Comparison of ENCODE assay signal across 2 fruit fly cellular contexts in the genomic region with DNA sequence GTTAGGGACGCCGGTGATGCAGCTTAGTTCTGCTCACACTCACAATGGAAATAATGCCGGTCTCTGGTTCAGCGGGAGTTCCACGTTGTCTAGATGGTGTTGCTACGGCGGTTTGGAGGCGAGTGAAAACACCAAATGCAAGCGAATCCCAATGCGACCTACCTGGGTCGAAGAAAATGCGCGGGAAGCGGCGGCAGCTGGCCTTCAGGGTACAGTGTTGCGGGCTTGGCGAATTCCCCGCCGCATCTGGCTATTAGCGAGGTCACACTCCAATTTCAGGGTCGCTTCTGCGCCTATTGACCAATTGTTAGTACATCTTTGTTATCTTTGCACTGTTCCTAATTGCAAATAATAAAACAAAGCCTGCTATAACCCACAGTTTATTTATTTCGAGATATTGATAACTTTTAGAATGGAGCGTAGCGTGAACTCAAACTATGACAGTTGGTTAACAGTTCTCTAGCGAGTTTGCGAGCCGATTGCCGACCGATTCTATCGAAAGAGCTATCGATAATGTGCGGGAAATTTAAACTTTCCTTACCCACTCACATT.
TF ChIP-seq lines count a peak whose summit lies in the region.

A gene (minus strand): TSS at position 411 of the 552 bp plus-strand sequence.

TF ChIP-seq in whole organism, embryonic, 481 proteins besides CTCF, POLR2A, EP300 and RAD21 (continued from another document and continues in another):
- no peak for TF ChIP-seq eyg (GFP tag; optimal IDR thresholded peaks at IDR 0.05; lab: Kevin White, UChicago)
- TF ChIP-seq crp (GFP tag; optimal IDR thresholded peaks at IDR 0.05; lab: Kevin White, UChicago), result peak in 1 of 2 experiments; percentile 79
- TF ChIP-seq Fer2 (tag; optimal IDR thresholded peaks at IDR 0.05; lab: Kevin White, UChicago), result no peak
- peak; percentile 38; the same call in 1 of the 3 replicates for TF ChIP-seq CG7963 (GFP tag; IDR thresholded peaks at IDR 0.05; lab: Robert Waterston, UW; ENCODE audit: partially characterized antibody)
- TF ChIP-seq sens (GFP tag; lab: Kevin White, UChicago), result peak; percentile 67
- TF ChIP-seq pzg (GFP tag; optimal IDR thresholded peaks at IDR 0.05; lab: Kevin White, UChicago), result peak; percentile 90
- no peak for TF ChIP-seq Neu2 (GFP tag; optimal IDR thresholded peaks at IDR 0.05; lab: Kevin White, UChicago; ENCODE audit: borderline replicate concordance)
- no peak for TF ChIP-seq p53 (GFP tag; optimal IDR thresholded peaks at IDR 0.05; lab: Kevin White, UChicago)
- TF ChIP-seq CG17912 (GFP tag; optimal IDR thresholded peaks at IDR 0.05; lab: Kevin White, UChicago), result no peak
- TF ChIP-seq cg (GFP tag; optimal IDR thresholded peaks at IDR 0.05; lab: Kevin White, UChicago), result peak; percentile 82
- TF ChIP-seq ci (GFP tag; IDR thresholded peaks at IDR 0.05; lab: Robert Waterston, UW), result 0 out of 3 replicates have a peak, but pooled peaks have one; percentile 15
- no peak for TF ChIP-seq CG32532 (GFP tag; IDR thresholded peaks at IDR 0.05; lab: Robert Waterston, UW)
- no peak for TF ChIP-seq CG3838 (GFP tag; optimal IDR thresholded peaks at IDR 0.05; lab: Kevin White, UChicago)
- TF ChIP-seq CG9437 (GFP tag; optimal IDR thresholded peaks at IDR 0.05; lab: Kevin White, UChicago), result no peak
- peak; percentile 66; the same call in 2 of the 3 replicates for TF ChIP-seq CG16813 (GFP tag; IDR thresholded peaks at IDR 0.05; lab: Robert Waterston, UW; ENCODE audit: partially characterized antibody)
- TF ChIP-seq CG8765 (GFP tag; IDR thresholded peaks at IDR 0.05; lab: Robert Waterston, UW), result no peak
- no peak for TF ChIP-seq CG33557 (GFP tag; optimal IDR thresholded peaks at IDR 0.05; lab: Kevin White, UChicago)
- TF ChIP-seq CG13624 (GFP tag; optimal IDR thresholded peaks at IDR 0.05; lab: Kevin White, UChicago), result peak; percentile 43
- peak; percentile 72 for TF ChIP-seq MBD-R2 (GFP tag; IDR thresholded peaks at IDR 0.05; lab: Robert Waterston, UW)
- peak; percentile 85 for TF ChIP-seq Ets97D (GFP tag; optimal IDR thresholded peaks at IDR 0.05; lab: Kevin White, UChicago)
- TF ChIP-seq Dref (GFP tag; IDR thresholded peaks at IDR 0.05; lab: Robert Waterston, UW), result peak; percentile 73
- TF ChIP-seq MESR4 (GFP tag; optimal IDR thresholded peaks at IDR 0.05; lab: Kevin White, UChicago), result peak; percentile 61
- TF ChIP-seq cad (GFP tag; optimal IDR thresholded peaks at IDR 0.05; lab: Kevin White, UChicago), result no peak
- no peak for TF ChIP-seq cas (GFP tag; IDR thresholded peaks at IDR 0.05; lab: Robert Waterston, UW)
- peak; percentile 53 for TF ChIP-seq row (GFP tag; IDR thresholded peaks at IDR 0.05; lab: Robert Waterston, UW)
- TF ChIP-seq Dip2 (GFP tag; IDR thresholded peaks at IDR 0.05; lab: Robert Waterston, UW), result no peak
- peak; percentile 42 for TF ChIP-seq pho (GFP tag; optimal IDR thresholded peaks at IDR 0.05; lab: Kevin White, UChicago)
- no peak for TF ChIP-seq CG7271 (tag; optimal IDR thresholded peaks at IDR 0.05; lab: Kevin White, UChicago)
- no peak for TF ChIP-seq sc (optimal IDR thresholded peaks at IDR 0.05; lab: Kevin White, UChicago)
- no peak for TF ChIP-seq sc (GFP tag; optimal IDR thresholded peaks at IDR 0.05; lab: Kevin White, UChicago)
- no peak for TF ChIP-seq usp (GFP tag; optimal IDR thresholded peaks at IDR 0.05; lab: Kevin White, UChicago)
- TF ChIP-seq chif (GFP tag; optimal IDR thresholded peaks at IDR 0.05; lab: Kevin White, UChicago), result no peak
- TF ChIP-seq TFAM (GFP tag; optimal IDR thresholded peaks at IDR 0.05; lab: Kevin White, UChicago), result no peak
- TF ChIP-seq tin (GFP tag; optimal IDR thresholded peaks at IDR 0.05; lab: Kevin White, UChicago), result peak; percentile 9
- TF ChIP-seq odd (GFP tag; optimal IDR thresholded peaks at IDR 0.05; lab: Kevin White, UChicago), result no peak
- TF ChIP-seq CG4820 (GFP tag; optimal IDR thresholded peaks at IDR 0.05; lab: Kevin White, UChicago), result no peak
- peak; percentile 24 for TF ChIP-seq Nf-YB (GFP tag; optimal IDR thresholded peaks at IDR 0.05; lab: Kevin White, UChicago)
- TF ChIP-seq pfk (GFP tag; optimal IDR thresholded peaks at IDR 0.05; lab: Kevin White, UChicago), result no peak
- TF ChIP-seq NC2α (GFP tag; optimal IDR thresholded peaks at IDR 0.05; lab: Kevin White, UChicago), result no peak
- TF ChIP-seq Atf-2 (GFP tag; optimal IDR thresholded peaks at IDR 0.05; lab: Kevin White, UChicago), result no peak
- no peak for TF ChIP-seq CG12391 (tag; optimal IDR thresholded peaks at IDR 0.05; lab: Kevin White, UChicago)
- no peak for TF ChIP-seq ATbp (GFP tag; optimal IDR thresholded peaks at IDR 0.05; lab: Kevin White, UChicago)
- peak; percentile 23 for TF ChIP-seq grau (tag; optimal IDR thresholded peaks at IDR 0.05; lab: Kevin White, UChicago)
- TF ChIP-seq CG11247 (GFP tag; IDR thresholded peaks at IDR 0.05; lab: Robert Waterston, UW), result no peak
- TF ChIP-seq CG14441 (GFP tag; IDR thresholded peaks at IDR 0.05; lab: Robert Waterston, UW), result no peak
- no peak for TF ChIP-seq lilli (GFP tag; optimal IDR thresholded peaks at IDR 0.05; lab: Kevin White, UChicago)
- TF ChIP-seq CG31224 (GFP tag; IDR thresholded peaks at IDR 0.05; lab: Robert Waterston, UW), result no peak
- TF ChIP-seq dmrt11E (tag; optimal IDR thresholded peaks at IDR 0.05; lab: Kevin White, UChicago), result peak; percentile 24
- TF ChIP-seq CG10543 (GFP tag; optimal IDR thresholded peaks at IDR 0.05; lab: Kevin White, UChicago), result no peak
- TF ChIP-seq CG1602 (GFP tag; optimal IDR thresholded peaks at IDR 0.05; lab: Kevin White, UChicago), result no peak
- TF ChIP-seq Pdp1 (GFP tag; optimal IDR thresholded peaks at IDR 0.05; lab: Kevin White, UChicago), result peak in 1 of 2 experiments; percentile 28
- TF ChIP-seq YL-1 (GFP tag; optimal IDR thresholded peaks at IDR 0.05; lab: Kevin White, UChicago), result peak; percentile 28
- peak; percentile 85 for TF ChIP-seq HLH4C (GFP tag; IDR thresholded peaks at IDR 0.05; lab: Robert Waterston, UW; ENCODE audit: partially characterized antibody)
- no peak for TF ChIP-seq corto (GFP tag; optimal IDR thresholded peaks at IDR 0.05; lab: Kevin White, UChicago)
- TF ChIP-seq ab (GFP tag; optimal IDR thresholded peaks at IDR 0.05; lab: Kevin White, UChicago), result no peak
- TF ChIP-seq CG17568 (GFP tag; optimal IDR thresholded peaks at IDR 0.05; lab: Kevin White, UChicago), result no peak
- TF ChIP-seq CG8924 (tag; optimal IDR thresholded peaks at IDR 0.05; lab: Kevin White, UChicago), result no peak
- no peak for TF ChIP-seq psq (GFP tag; optimal IDR thresholded peaks at IDR 0.05; lab: Kevin White, UChicago)
- TF ChIP-seq CG4424 (GFP tag; optimal IDR thresholded peaks at IDR 0.05; lab: Kevin White, UChicago), result peak; percentile 8
- no peak for TF ChIP-seq eve (GFP tag; optimal IDR thresholded peaks at IDR 0.05; lab: Kevin White, UChicago)
- TF ChIP-seq hb (GFP tag; IDR thresholded peaks at IDR 0.05; lab: Robert Waterston, UW; ENCODE audit: partially characterized antibody), result peak; percentile 59; the same call in 1 of the 3 replicates
- peak; percentile 14 to 24 for TF ChIP-seq dpn (GFP tag; optimal IDR thresholded peaks at IDR 0.05; lab: Kevin White, UChicago)
- TF ChIP-seq insv (GFP tag; optimal IDR thresholded peaks at IDR 0.05; lab: Kevin White, UChicago), result peak in 1 of 2 experiments; percentile 63

TF ChIP-seq in whole organism, prepupa, 60 proteins besides CTCF, POLR2A, EP300 and RAD21 (continued from another document):
- TF ChIP-seq dsx (GFP tag; optimal IDR thresholded peaks at IDR 0.05; lab: Kevin White, UChicago; ENCODE audit: poor library complexity, severe bottlenecking) (no peak), OdsH (GFP tag; optimal IDR thresholded peaks at IDR 0.05; lab: Kevin White, UChicago) (no peak), Sox15 (GFP tag; optimal IDR thresholded peaks at IDR 0.05; lab: Kevin White, UChicago) (no peak), achi (GFP tag; optimal IDR thresholded peaks at IDR 0.05; lab: Kevin White, UChicago) (peak; percentile 87), Eip75B (GFP tag; optimal IDR thresholded peaks at IDR 0.05; lab: Kevin White, UChicago) (peak; percentile 37), CG10669 (GFP tag; optimal IDR thresholded peaks at IDR 0.05; lab: Kevin White, UChicago) (no peak), acj6 (GFP tag; optimal IDR thresholded peaks at IDR 0.05; lab: Kevin White, UChicago) (no peak), CG34406 (GFP tag; optimal IDR thresholded peaks at IDR 0.05; lab: Kevin White, UChicago) (no peak), eg (GFP tag; IDR thresholded peaks at IDR 0.05; lab: Robert Waterston, UW) (no peak), CG6792 (GFP tag; optimal IDR thresholded peaks at IDR 0.05; lab: Kevin White, UChicago) (no peak), CG9139 (GFP tag; optimal IDR thresholded peaks at IDR 0.05; lab: Kevin White, UChicago) (no peak), CG32006 (GFP tag; optimal IDR thresholded peaks at IDR 0.05; lab: Kevin White, UChicago) (no peak), CG11762 (GFP tag; optimal IDR thresholded peaks at IDR 0.05; lab: Kevin White, UChicago; ENCODE audit: insufficient read depth) (no peak), CG11902 (GFP tag; optimal IDR thresholded peaks at IDR 0.05; lab: Kevin White, UChicago) (no peak), fd85E (GFP tag; optimal IDR thresholded peaks at IDR 0.05; lab: Kevin White, UChicago) (no peak), CG10631 (GFP tag; optimal IDR thresholded peaks at IDR 0.05; lab: Kevin White, UChicago) (no peak), salr (GFP tag; optimal IDR thresholded peaks at IDR 0.05; lab: Kevin White, UChicago) (no peak), vri (GFP tag; optimal IDR thresholded peaks at IDR 0.05; lab: Kevin White, UChicago) (no peak), fd59A (GFP tag; optimal IDR thresholded peaks at IDR 0.05; lab: Kevin White, UChicago) (no peak), esn (GFP tag; optimal IDR thresholded peaks at IDR 0.05; lab: Kevin White, UChicago) (no peak), spab (GFP tag; optimal IDR thresholded peaks at IDR 0.05; lab: Kevin White, UChicago) (no peak), Eip93F (GFP tag; optimal IDR thresholded peaks at IDR 0.05; lab: Kevin White, UChicago) (no peak), ss (GFP tag; optimal IDR thresholded peaks at IDR 0.05; lab: Kevin White, UChicago) (no peak), dac (GFP tag; optimal IDR thresholded peaks at IDR 0.05; lab: Kevin White, UChicago) (no peak), Ets96B (tag; optimal IDR thresholded peaks at IDR 0.05; lab: Kevin White, UChicago) (no peak), CG6854 (GFP tag; optimal IDR thresholded peaks at IDR 0.05; lab: Kevin White, UChicago) (no peak), CG11294 (GFP tag; IDR thresholded peaks at IDR 0.05; lab: Robert Waterston, UW) (no peak), Sox14 (GFP tag; optimal IDR thresholded peaks at IDR 0.05; lab: Kevin White, UChicago) (peak; percentile 47), Ets21C (GFP tag; optimal IDR thresholded peaks at IDR 0.05; lab: Kevin White, UChicago) (no peak), net (GFP tag; optimal IDR thresholded peaks at IDR 0.05; lab: Kevin White, UChicago) (no peak), Hr4 (GFP tag; optimal IDR thresholded peaks at IDR 0.05; lab: Kevin White, UChicago) (no peak), CG8319 (GFP tag; optimal IDR thresholded peaks at IDR 0.05; lab: Kevin White, UChicago) (no peak), Eip78C (GFP tag; lab: Kevin White, UChicago) (no peak), CG3032 (tag; optimal IDR thresholded peaks at IDR 0.05; lab: Kevin White, UChicago) (peak; percentile 48), Lpt (GFP tag; optimal IDR thresholded peaks at IDR 0.05; lab: Kevin White, UChicago) (no peak), pdm3 (GFP tag; optimal IDR thresholded peaks at IDR 0.05; lab: Kevin White, UChicago) (no peak), Hr39 (GFP tag; optimal IDR thresholded peaks at IDR 0.05; lab: Kevin White, UChicago) (peak; percentile 37), Met (GFP tag; optimal IDR thresholded peaks at IDR 0.05; lab: Kevin White, UChicago) (no peak), Sox102F (GFP tag; optimal IDR thresholded peaks at IDR 0.05; lab: Kevin White, UChicago) (no peak)
